Comparison of ENCODE assay signal across 1 fruit fly cellular context in genomic region chr2L:1462136-1462535, dm6.
A peak's percentile ranks its signal among the peaks of the same experiment; 100 is the strongest.
TF ChIP-seq lines count a peak whose summit lies in the region.

No protein-coding gene starts in this region.

TF ChIP-seq in whole organism, embryonic, 481 proteins besides CTCF, POLR2A, EP300 and RAD21 (continued from another document and continues in another):
- TF ChIP-seq grn (GFP tag; optimal IDR thresholded peaks at IDR 0.05; lab: Kevin White, UChicago) (no peak), sob (GFP tag; IDR thresholded peaks at IDR 0.05; lab: Robert Waterston, UW) (peak; percentile 27; the same call in 1 of the 2 replicates), CG1647 (GFP tag; optimal IDR thresholded peaks at IDR 0.05; lab: Kevin White, UChicago) (no peak), CG8478 (optimal IDR thresholded peaks at IDR 0.05; lab: Kevin White, UChicago) (no peak), slou (GFP tag; optimal IDR thresholded peaks at IDR 0.05; lab: Kevin White, UChicago) (no peak), sna (GFP tag; IDR thresholded peaks at IDR 0.05; lab: Robert Waterston, UW; ENCODE audit: partially characterized antibody) (peak; percentile 58; the same call in 1 of the 2 replicates), ssp (GFP tag; IDR thresholded peaks at IDR 0.05; lab: Robert Waterston, UW) (peak; percentile 51), Sin3A (optimal IDR thresholded peaks at IDR 0.05; lab: Kevin White, UChicago) (no peak), Fer3 (tag; optimal IDR thresholded peaks at IDR 0.05; lab: Kevin White, UChicago) (no peak), CG17802 (tag; optimal IDR thresholded peaks at IDR 0.05; lab: Kevin White, UChicago) (no peak), sisA (GFP tag; IDR thresholded peaks at IDR 0.05; lab: Robert Waterston, UW) (peak; percentile 27; the same call in 1 of the 2 replicates), so (GFP tag; IDR thresholded peaks at IDR 0.05; lab: Robert Waterston, UW) (peak; percentile 54; the same call in 1 of the 3 replicates), Hr78 (GFP tag; optimal IDR thresholded peaks at IDR 0.05; lab: Kevin White, UChicago) (no peak), zf30C (GFP tag; optimal IDR thresholded peaks at IDR 0.05; lab: Kevin White, UChicago) (no peak), dysf (GFP tag; IDR thresholded peaks at IDR 0.05; lab: Robert Waterston, UW) (0 out of 3 replicates have a peak, but pooled peaks have one; percentile 11), CG14710 (tag; optimal IDR thresholded peaks at IDR 0.05; lab: Kevin White, UChicago) (peak; percentile 61), nerfin-1 (tag; optimal IDR thresholded peaks at IDR 0.05; lab: Kevin White, UChicago) (no peak), Rfx (GFP tag; IDR thresholded peaks at IDR 0.05; lab: Robert Waterston, UW) (0 out of 2 replicates have a peak, but pooled peaks have one; percentile 25), sug (tag; optimal IDR thresholded peaks at IDR 0.05; lab: Kevin White, UChicago) (no peak), CG3726 (GFP tag; IDR thresholded peaks at IDR 0.05; lab: Robert Waterston, UW) (no peak), Hr51 (GFP tag; optimal IDR thresholded peaks at IDR 0.05; lab: Kevin White, UChicago) (no peak), slbo (GFP tag; IDR thresholded peaks at IDR 0.05; lab: Robert Waterston, UW) (0 out of 2 replicates have a peak, but pooled peaks have one; percentile 5), CG2875 (GFP tag; optimal IDR thresholded peaks at IDR 0.05; lab: Kevin White, UChicago) (peak; percentile 38), Six4 (GFP tag; optimal IDR thresholded peaks at IDR 0.05; lab: Kevin White, UChicago) (peak; percentile 44), gce (GFP tag; IDR thresholded peaks at IDR 0.05; lab: Robert Waterston, UW) (no peak), CG17912 (GFP tag; optimal IDR thresholded peaks at IDR 0.05; lab: Kevin White, UChicago) (no peak), dmrt11E (tag; optimal IDR thresholded peaks at IDR 0.05; lab: Kevin White, UChicago) (peak; percentile 87), Hsf (GFP tag; optimal IDR thresholded peaks at IDR 0.05; lab: Kevin White, UChicago) (peak; percentile 60), zfh1 (GFP tag; IDR thresholded peaks at IDR 0.05; lab: Robert Waterston, UW) (peak; percentile 86), Myb (GFP tag; optimal IDR thresholded peaks at IDR 0.05; lab: Kevin White, UChicago) (no peak), dati (GFP tag; IDR thresholded peaks at IDR 0.05; lab: Robert Waterston, UW) (no peak), stc (GFP tag; IDR thresholded peaks at IDR 0.05; lab: Robert Waterston, UW) (no peak), CG11560 (tag; IDR thresholded peaks at IDR 0.05; lab: Robert Waterston, UW) (no peak), D19A (tag; optimal IDR thresholded peaks at IDR 0.05; lab: Kevin White, UChicago) (peak; percentile 56), CG6854 (GFP tag; optimal IDR thresholded peaks at IDR 0.05; lab: Kevin White, UChicago) (no peak), Bteb2 (GFP tag; optimal IDR thresholded peaks at IDR 0.05; lab: Kevin White, UChicago) (no peak), ind (GFP tag; optimal IDR thresholded peaks at IDR 0.05; lab: Kevin White, UChicago) (no peak), Meics (GFP tag; optimal IDR thresholded peaks at IDR 0.05; lab: Kevin White, UChicago) (no peak), scrt (GFP tag; optimal IDR thresholded peaks at IDR 0.05; lab: Kevin White, UChicago) (no peak), CG11456 (GFP tag; IDR thresholded peaks at IDR 0.05; lab: Robert Waterston, UW) (no peak), amos (GFP tag; IDR thresholded peaks at IDR 0.05; lab: Robert Waterston, UW; ENCODE audit: partially characterized antibody) (peak; percentile 67; the same call in 1 of the 2 replicates), CG6683 (GFP tag; optimal IDR thresholded peaks at IDR 0.05; lab: Kevin White, UChicago) (no peak), sens (GFP tag; lab: Kevin White, UChicago) (peak; percentile 96), CG15601 (tag; optimal IDR thresholded peaks at IDR 0.05; lab: Kevin White, UChicago) (no peak), br (optimal IDR thresholded peaks at IDR 0.05; lab: Kevin White, UChicago) (no peak), aop (GFP tag; IDR thresholded peaks at IDR 0.05; lab: Robert Waterston, UW) (no peak), Nf-YA (GFP tag; IDR thresholded peaks at IDR 0.05; lab: Robert Waterston, UW) (no peak), tll (GFP tag; optimal IDR thresholded peaks at IDR 0.05; lab: Kevin White, UChicago) (no peak), CG17568 (GFP tag; optimal IDR thresholded peaks at IDR 0.05; lab: Kevin White, UChicago) (no peak), ab (GFP tag; optimal IDR thresholded peaks at IDR 0.05; lab: Kevin White, UChicago) (no peak), pum (GFP tag; optimal IDR thresholded peaks at IDR 0.05; lab: Kevin White, UChicago) (peak; percentile 40), Ets97D (GFP tag; optimal IDR thresholded peaks at IDR 0.05; lab: Kevin White, UChicago) (no peak), HLHmδ (GFP tag; optimal IDR thresholded peaks at IDR 0.05; lab: Kevin White, UChicago) (peak; percentile 54), disco-r (GFP tag; optimal IDR thresholded peaks at IDR 0.05; lab: Kevin White, UChicago) (no peak), GATAe (GFP tag; conservative IDR thresholded peaks at IDR 0.05; lab: Robert Waterston, UW) (no peak), CG11504 (tag; optimal IDR thresholded peaks at IDR 0.05; lab: Kevin White, UChicago) (peak; percentile 25), croc (GFP tag; conservative IDR thresholded peaks at IDR 0.05; lab: Robert Waterston, UW) (peak; percentile 69), CG8924 (tag; optimal IDR thresholded peaks at IDR 0.05; lab: Kevin White, UChicago) (peak; percentile 81), fd3F (GFP tag; optimal IDR thresholded peaks at IDR 0.05; lab: Kevin White, UChicago) (no peak), Lpt (GFP tag; optimal IDR thresholded peaks at IDR 0.05; lab: Kevin White, UChicago) (no peak), ttk (GFP tag; IDR thresholded peaks at IDR 0.05; lab: Robert Waterston, UW) (no peak), sr (GFP tag; IDR thresholded peaks at IDR 0.05; lab: Robert Waterston, UW) (no peak), lbe (GFP tag; optimal IDR thresholded peaks at IDR 0.05; lab: Kevin White, UChicago) (no peak), CG15269 (tag; optimal IDR thresholded peaks at IDR 0.05; lab: Kevin White, UChicago) (peak; percentile 3), CG14050 (GFP tag; IDR thresholded peaks at IDR 0.05; lab: Robert Waterston, UW) (no peak), onecut (GFP tag; IDR thresholded peaks at IDR 0.05; lab: Robert Waterston, UW) (no peak), CG5953 (GFP tag; IDR thresholded peaks at IDR 0.05; lab: Robert Waterston, UW) (no peak), hth (optimal IDR thresholded peaks at IDR 0.05; lab: Kevin White, UChicago) (no peak), jing (GFP tag; optimal IDR thresholded peaks at IDR 0.05; lab: Kevin White, UChicago) (no peak), crol (GFP tag; IDR thresholded peaks at IDR 0.05; lab: Robert Waterston, UW) (0 out of 2 replicates have a peak, but pooled peaks have one; percentile 17), CG12236 (GFP tag; optimal IDR thresholded peaks at IDR 0.05; lab: Kevin White, UChicago) (peak; percentile 54), CG2712 (tag; optimal IDR thresholded peaks at IDR 0.05; lab: Kevin White, UChicago) (peak; percentile 80), Usf (GFP tag; optimal IDR thresholded peaks at IDR 0.05; lab: Kevin White, UChicago) (no peak), CG6689 (GFP tag; IDR thresholded peaks at IDR 0.05; lab: Robert Waterston, UW) (peak; percentile 72), NFAT (GFP tag; IDR thresholded peaks at IDR 0.05; lab: Robert Waterston, UW) (no peak), tx (GFP tag; optimal IDR thresholded peaks at IDR 0.05; lab: Kevin White, UChicago) (no peak), TFAM (GFP tag; optimal IDR thresholded peaks at IDR 0.05; lab: Kevin White, UChicago) (no peak), lab (GFP tag; optimal IDR thresholded peaks at IDR 0.05; lab: Kevin White, UChicago) (no peak), maf-S (GFP tag; optimal IDR thresholded peaks at IDR 0.05; lab: Kevin White, UChicago) (no peak), Mad (GFP tag; optimal IDR thresholded peaks at IDR 0.05; lab: Kevin White, UChicago) (no peak), Dll (GFP tag; IDR thresholded peaks at IDR 0.05; lab: Robert Waterston, UW; ENCODE audit: partially characterized antibody) (peak; percentile 92), Bgb (GFP tag; IDR thresholded peaks at IDR 0.05; lab: Robert Waterston, UW; ENCODE audit: partially characterized antibody) (no peak), insv (GFP tag; optimal IDR thresholded peaks at IDR 0.05; lab: Kevin White, UChicago) (no peak), Atf3 (GFP tag; optimal IDR thresholded peaks at IDR 0.05; lab: Kevin White, UChicago) (peak; percentile 37), crc (GFP tag; optimal IDR thresholded peaks at IDR 0.05; lab: Kevin White, UChicago) (no peak), CG31365 (tag; optimal IDR thresholded peaks at IDR 0.05; lab: Kevin White, UChicago) (no peak), HmgD (GFP tag; optimal IDR thresholded peaks at IDR 0.05; lab: Kevin White, UChicago) (peak; percentile 17), CG4404 (GFP tag; IDR thresholded peaks at IDR 0.05; lab: Robert Waterston, UW) (peak; percentile 75), prd (optimal IDR thresholded peaks at IDR 0.05; lab: Kevin White, UChicago) (no peak), prd (GFP tag; IDR thresholded peaks at IDR 0.05; lab: Robert Waterston, UW) (peak; percentile 84), Opbp (GFP tag; IDR thresholded peaks at IDR 0.05; lab: Robert Waterston, UW; ENCODE audit: partially characterized antibody) (peak; percentile 78; the same call in 2 of the 3 replicates), CG7745 (tag; optimal IDR thresholded peaks at IDR 0.05; lab: Kevin White, UChicago) (peak; percentile 14), Doc2 (GFP tag; IDR thresholded peaks at IDR 0.05; lab: Robert Waterston, UW) (no peak), cad (GFP tag; optimal IDR thresholded peaks at IDR 0.05; lab: Kevin White, UChicago) (no peak), CG2120 (GFP tag; optimal IDR thresholded peaks at IDR 0.05; lab: Kevin White, UChicago) (no peak), gsb-n (tag; optimal IDR thresholded peaks at IDR 0.05; lab: Kevin White, UChicago) (peak; percentile 51), Fer2 (tag; optimal IDR thresholded peaks at IDR 0.05; lab: Kevin White, UChicago) (no peak), CG3065 (GFP tag; optimal IDR thresholded peaks at IDR 0.05; lab: Kevin White, UChicago) (no peak), Dfd (GFP tag; optimal IDR thresholded peaks at IDR 0.05; lab: Kevin White, UChicago) (no peak), sc (optimal IDR thresholded peaks at IDR 0.05; lab: Kevin White, UChicago) (no peak), sc (GFP tag; optimal IDR thresholded peaks at IDR 0.05; lab: Kevin White, UChicago) (peak; percentile 34), Spps (tag; optimal IDR thresholded peaks at IDR 0.05; lab: Kevin White, UChicago) (peak; percentile 17), row (GFP tag; IDR thresholded peaks at IDR 0.05; lab: Robert Waterston, UW) (peak; percentile 88), CG1602 (GFP tag; optimal IDR thresholded peaks at IDR 0.05; lab: Kevin White, UChicago) (peak; percentile 68), h (optimal IDR thresholded peaks at IDR 0.05; lab: Kevin White, UChicago) (no peak), CG13424 (tag; optimal IDR thresholded peaks at IDR 0.05; lab: Kevin White, UChicago) (no peak), Asciz (GFP tag; optimal IDR thresholded peaks at IDR 0.05; lab: Kevin White, UChicago) (no peak), E2f2 (GFP tag; IDR thresholded peaks at IDR 0.05; lab: Robert Waterston, UW) (peak; percentile 35), chinmo (GFP tag; IDR thresholded peaks at IDR 0.05; lab: Robert Waterston, UW; ENCODE audit: partially characterized antibody) (no peak), Dref (GFP tag; IDR thresholded peaks at IDR 0.05; lab: Robert Waterston, UW) (no peak), jumu (GFP tag; optimal IDR thresholded peaks at IDR 0.05; lab: Kevin White, UChicago) (peak; percentile 24), CG11398 (GFP tag; optimal IDR thresholded peaks at IDR 0.05; lab: Kevin White, UChicago) (no peak), CG3995 (GFP tag; optimal IDR thresholded peaks at IDR 0.05; lab: Kevin White, UChicago) (no peak), Adf1 (GFP tag; IDR thresholded peaks at IDR 0.05; lab: Robert Waterston, UW) (no peak), Hr3 (GFP tag; optimal IDR thresholded peaks at IDR 0.05; lab: Kevin White, UChicago) (peak; percentile 45), CG12071 (GFP tag; optimal IDR thresholded peaks at IDR 0.05; lab: Kevin White, UChicago) (no peak), CG12769 (tag; optimal IDR thresholded peaks at IDR 0.05; lab: Kevin White, UChicago) (peak; percentile 34), CG4424 (GFP tag; optimal IDR thresholded peaks at IDR 0.05; lab: Kevin White, UChicago) (peak; percentile 22), trh (GFP tag; optimal IDR thresholded peaks at IDR 0.05; lab: Kevin White, UChicago) (peak; percentile 17), CG6791 (GFP tag; IDR thresholded peaks at IDR 0.05; lab: Robert Waterston, UW; ENCODE audit: partially characterized antibody) (peak; percentile 80), CHES-1-like (GFP tag; optimal IDR thresholded peaks at IDR 0.05; lab: Kevin White, UChicago) (peak; percentile 30), Trl (optimal IDR thresholded peaks at IDR 0.05; lab: Kevin White, UChicago) (no peak), Trl (GFP tag; optimal IDR thresholded peaks at IDR 0.05; lab: Kevin White, UChicago) (no peak), cato (GFP tag; optimal IDR thresholded peaks at IDR 0.05; lab: Kevin White, UChicago; ENCODE audit: borderline replicate concordance) (no peak), CG9609 (GFP tag; optimal IDR thresholded peaks at IDR 0.05; lab: Kevin White, UChicago) (peak; percentile 38), Sox100B (GFP tag; optimal IDR thresholded peaks at IDR 0.05; lab: Kevin White, UChicago) (no peak), lilli (GFP tag; optimal IDR thresholded peaks at IDR 0.05; lab: Kevin White, UChicago) (peak; percentile 27), CG9437 (GFP tag; optimal IDR thresholded peaks at IDR 0.05; lab: Kevin White, UChicago) (no peak), CG8359 (GFP tag; optimal IDR thresholded peaks at IDR 0.05; lab: Kevin White, UChicago; ENCODE audit: borderline replicate concordance) (no peak), Abd-B (GFP tag; optimal IDR thresholded peaks at IDR 0.05; lab: Kevin White, UChicago) (no peak), oc (tag; optimal IDR thresholded peaks at IDR 0.05; lab: Kevin White, UChicago) (no peak), nau (GFP tag; optimal IDR thresholded peaks at IDR 0.05; lab: Kevin White, UChicago) (no peak), repo (GFP tag; optimal IDR thresholded peaks at IDR 0.05; lab: Kevin White, UChicago) (no peak), tio (GFP tag; optimal IDR thresholded peaks at IDR 0.05; lab: Kevin White, UChicago) (peak; percentile 37), fd64A (GFP tag; optimal IDR thresholded peaks at IDR 0.05; lab: Kevin White, UChicago) (no peak), run (tag; optimal IDR thresholded peaks at IDR 0.05; lab: Kevin White, UChicago) (no peak)
